Fruit fly (Drosophila melanogaster) whole organism, pupa: Measurements from ENCODE around the gene CG9691.

Experiments used
- CG13204 ChIP-seq: fragments of 200-800 bp; sonication (Bioruptor generic); optimal IDR thresholded peaks from 2 replicates; lab custom pipeline; 2018; ENCODE audit warnings: missing biosample characterization, mild to moderate bottlenecking, missing genetic modification characterization, moderate library complexity
- CG15710 ChIP-seq: fragments of 200-800 bp; sonication (Bioruptor generic); optimal IDR thresholded peaks from 2 replicates; lab custom pipeline; 2018; ENCODE audit warnings: missing biosample characterization, mild to moderate bottlenecking, missing genetic modification characterization, moderate library complexity
- CG17806 ChIP-seq: fragments of 200-800 bp; sonication (Bioruptor generic); optimal IDR thresholded peaks from 2 replicates; lab custom pipeline; 2018; ENCODE audit warnings: missing biosample characterization, mild to moderate bottlenecking, missing genetic modification characterization, moderate library complexity
- CG32121 ChIP-seq: fragments of 200-800 bp; sonication (Bioruptor generic); IDR thresholded peaks from 2 replicates; pipeline ENCODE4 v1.3.6; 2022; ENCODE audit warnings: missing biosample characterization, missing genetic modification characterization
- CG34367 ChIP-seq: fragments of 200-800 bp; sonication (Bioruptor generic); optimal IDR thresholded peaks from 2 replicates; lab custom pipeline; 2018; ENCODE audit warnings: missing biosample characterization, mild to moderate bottlenecking, missing genetic modification characterization
- CG9948 ChIP-seq: fragments of 200-800 bp; sonication (Bioruptor generic); optimal IDR thresholded peaks from 2 replicates; lab custom pipeline; 2018; ENCODE audit warnings: missing biosample characterization, mild to moderate bottlenecking, missing genetic modification characterization, moderate library complexity
- D1 ChIP-seq: fragments of 200-800 bp; sonication (Bioruptor generic); optimal IDR thresholded peaks from 2 replicates; lab custom pipeline; 2018; ENCODE audit warnings: missing biosample characterization, mild to moderate bottlenecking, missing genetic modification characterization, moderate library complexity
- EcR ChIP-seq: fragments of 200-800 bp; sonication (Bioruptor generic); optimal IDR thresholded peaks from 3 replicates; lab custom pipeline; 2019; ENCODE audit warnings: missing biosample characterization, missing genetic modification characterization, mild to moderate bottlenecking, moderate library complexity, missing genetic modification reagents
- Pif1A ChIP-seq: fragments of 200-800 bp; sonication (Bioruptor generic); optimal IDR thresholded peaks from 3 replicates; lab custom pipeline; 2016; ENCODE audit warnings: missing biosample characterization, missing genetic modification characterization
- Pif1B ChIP-seq: fragments of 200-800 bp; sonication (Bioruptor generic); optimal IDR thresholded peaks from 3 replicates; lab custom pipeline; 2016; ENCODE audit warnings: missing biosample characterization, missing genetic modification characterization
- fd96Ca ChIP-seq: fragments of 200-800 bp; sonication (Bioruptor generic); IDR thresholded peaks from 3 replicates; pipeline ENCODE4 v1.3.6; 2022; ENCODE audit warnings: missing biosample characterization, missing genetic modification characterization
- gl ChIP-seq: fragments of 200-800 bp; sonication (Bioruptor generic); optimal IDR thresholded peaks from 2 replicates; lab custom pipeline; 2018; ENCODE audit warnings: missing biosample characterization, mild to moderate bottlenecking, missing genetic modification characterization

DNA sequence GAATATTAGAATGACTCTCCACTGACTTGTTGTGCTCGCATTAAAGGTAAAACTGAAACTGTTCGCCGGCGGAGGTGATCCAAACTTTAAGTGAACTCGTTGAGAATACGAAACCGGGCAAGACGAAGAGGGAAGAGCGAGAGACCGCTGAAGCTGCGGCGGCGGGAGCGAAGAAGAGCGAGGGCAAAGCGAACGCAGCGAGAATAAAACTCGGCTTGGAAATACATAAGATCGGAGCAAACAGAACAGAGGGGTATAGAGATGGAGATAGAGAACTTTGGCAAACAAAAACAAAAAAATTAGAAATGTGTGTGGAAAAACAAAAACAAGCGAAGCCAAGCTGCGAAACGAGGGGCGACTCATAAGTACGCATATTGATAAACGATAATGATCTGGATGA, 46.6 kb downstream of the CG9691 start, which contains the start of gene Idgf4:
- no peak for TF ChIP-seq CG9948 (tag; lab: Kevin White, UChicago)
- no peak for TF ChIP-seq Pif1B
- no peak for TF ChIP-seq Pif1A (GFP tag; lab: Kevin White, UChicago)
- no peak for TF ChIP-seq CG15710 (tag; lab: Kevin White, UChicago)
- TF ChIP-seq CG13204 (GFP tag; lab: Kevin White, UChicago): no peak
- TF ChIP-seq D1 (tag; lab: Kevin White, UChicago): no peak
- TF ChIP-seq CG32121 (GFP tag; lab: Robert Waterston, UW): peak; percentile 30; the same call in 1 of the 2 replicates
- TF ChIP-seq fd96Ca (GFP tag; lab: Robert Waterston, UW): no peak
- TF ChIP-seq EcR: no peak
- TF ChIP-seq CG34367 (tag; lab: Kevin White, UChicago): no peak
- no peak for TF ChIP-seq CG17806
- TF ChIP-seq gl (tag; lab: Kevin White, UChicago): no peak
